Fruit fly (Drosophila melanogaster): ENCODE data around the gene CG4957.
A peak's percentile ranks its signal among the peaks of the same experiment; 100 is the strongest.

The CG4957 gene

DNA sequence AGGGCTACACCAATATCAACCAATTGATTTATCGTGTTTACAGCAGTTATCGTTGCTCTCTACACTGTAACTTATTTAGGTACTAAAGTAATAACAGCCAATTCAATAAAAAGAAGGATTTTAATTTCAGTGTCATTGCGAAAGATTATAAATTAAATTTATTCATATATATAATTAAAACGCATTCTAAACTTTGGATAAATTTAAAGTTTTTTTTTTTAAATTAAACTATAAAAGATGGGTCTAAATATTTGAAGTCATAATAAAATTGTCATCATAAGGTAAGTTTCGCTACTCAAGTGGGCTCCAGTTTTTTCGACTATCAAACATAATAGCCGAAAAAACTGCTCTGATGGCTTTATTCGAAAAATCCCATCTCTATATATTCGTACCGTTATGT lies 3.6 kb downstream of the CG4957 start, which contains the start of gene trk:
Gene trk, minus strand, starts transcription at position 101 of the 400 bp plus-strand sequence.
- no peak for TF ChIP-seq Hr38 (GFP tag; optimal IDR thresholded peaks at IDR 0.05)
- no peak for TF ChIP-seq Eip93F (GFP tag; optimal IDR thresholded peaks at IDR 0.05)
- no peak for TF ChIP-seq CG34406 (GFP tag; optimal IDR thresholded peaks at IDR 0.05)
- TF ChIP-seq CG6808 (GFP tag; optimal IDR thresholded peaks at IDR 0.05), result no peak
- TF ChIP-seq cyc (GFP tag; optimal IDR thresholded peaks at IDR 0.05), result no peak
- TF ChIP-seq CG8632 (GFP tag; optimal IDR thresholded peaks at IDR 0.05), result no peak
- TF ChIP-seq CG8319 (GFP tag; optimal IDR thresholded peaks at IDR 0.05), result no peak
- TF ChIP-seq CG11294 (GFP tag; IDR thresholded peaks at IDR 0.05), result no peak
- TF ChIP-seq CG15336 (GFP tag; IDR thresholded peaks at IDR 0.05), result no peak
- TF ChIP-seq CG9139 (GFP tag; optimal IDR thresholded peaks at IDR 0.05), result no peak
- no peak for TF ChIP-seq CG6276 (GFP tag; optimal IDR thresholded peaks at IDR 0.05)
- TF ChIP-seq ss (GFP tag; optimal IDR thresholded peaks at IDR 0.05), result no peak
- TF ChIP-seq CG31627 (GFP tag; optimal IDR thresholded peaks at IDR 0.05), result no peak
- TF ChIP-seq Eip78C (GFP tag), result no peak
- no peak for TF ChIP-seq Ets96B (tag; optimal IDR thresholded peaks at IDR 0.05)
- no peak for TF ChIP-seq spab (GFP tag; optimal IDR thresholded peaks at IDR 0.05)
- TF ChIP-seq topi (GFP tag; optimal IDR thresholded peaks at IDR 0.05), result no peak
- no peak for TF ChIP-seq svp (GFP tag)

DNA sequence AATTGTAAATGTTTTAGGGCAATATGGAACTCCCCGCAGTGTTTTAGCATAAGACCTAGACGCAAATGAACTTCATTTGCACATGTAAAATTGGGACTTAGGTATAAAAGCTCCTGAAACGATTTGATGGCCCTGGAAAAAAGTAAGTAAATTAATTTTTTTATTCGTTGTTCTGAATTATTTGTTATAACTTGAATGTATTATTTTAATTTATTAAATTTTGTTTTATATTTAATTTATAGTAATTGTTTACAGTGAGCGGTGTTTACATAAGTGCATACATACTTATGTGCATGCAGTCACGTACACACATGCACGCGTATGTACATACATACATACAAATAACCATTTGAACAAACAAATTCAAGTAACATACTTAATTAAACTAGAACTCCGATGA lies 7.8 kb downstream of the CG4957 start:
- TF ChIP-seq spab (GFP tag; optimal IDR thresholded peaks at IDR 0.05) (no peak), Ets96B (tag; optimal IDR thresholded peaks at IDR 0.05) (peak; percentile 69), salr (GFP tag; optimal IDR thresholded peaks at IDR 0.05) (no peak), CG34406 (GFP tag; optimal IDR thresholded peaks at IDR 0.05) (no peak), Hr38 (GFP tag; optimal IDR thresholded peaks at IDR 0.05) (no peak), CG3032 (tag; optimal IDR thresholded peaks at IDR 0.05) (peak; percentile 67), fd85E (GFP tag; optimal IDR thresholded peaks at IDR 0.05) (peak; percentile 5), CG15336 (GFP tag; IDR thresholded peaks at IDR 0.05) (peak; percentile 82), achi (GFP tag; optimal IDR thresholded peaks at IDR 0.05) (no peak), fd59A (GFP tag; optimal IDR thresholded peaks at IDR 0.05) (no peak), CG11294 (GFP tag; IDR thresholded peaks at IDR 0.05) (peak; percentile 42; the same call in 1 of the 2 replicates), CG10631 (GFP tag; optimal IDR thresholded peaks at IDR 0.05) (no peak), ss (GFP tag; optimal IDR thresholded peaks at IDR 0.05) (no peak), CG6163 (GFP tag; IDR thresholded peaks at IDR 0.05) (no peak), CG6792 (GFP tag; optimal IDR thresholded peaks at IDR 0.05) (peak; percentile 20), dac (GFP tag; optimal IDR thresholded peaks at IDR 0.05) (no peak), CG31627 (GFP tag; optimal IDR thresholded peaks at IDR 0.05) (no peak), CG7368 (GFP tag; optimal IDR thresholded peaks at IDR 0.05) (no peak), CG9139 (GFP tag; optimal IDR thresholded peaks at IDR 0.05) (no peak), CG8319 (GFP tag; optimal IDR thresholded peaks at IDR 0.05) (no peak), fkh (GFP tag; optimal IDR thresholded peaks at IDR 0.05) (peak; percentile 21), Eip75B (GFP tag; optimal IDR thresholded peaks at IDR 0.05) (no peak), Hr4 (GFP tag; optimal IDR thresholded peaks at IDR 0.05) (no peak), CG10669 (GFP tag; optimal IDR thresholded peaks at IDR 0.05) (no peak), eg (GFP tag; IDR thresholded peaks at IDR 0.05) (no peak; the same call in 2 of the 3 replicates), Sox102F (GFP tag; optimal IDR thresholded peaks at IDR 0.05) (no peak), acj6 (GFP tag; optimal IDR thresholded peaks at IDR 0.05) (peak; percentile 32), CG8119 (GFP tag; IDR thresholded peaks at IDR 0.05) (peak; percentile 70; the same call in 2 of the 3 replicates), dsx (GFP tag; optimal IDR thresholded peaks at IDR 0.05; ENCODE audit: poor library complexity, severe bottlenecking) (no peak), CG3919 (GFP tag; optimal IDR thresholded peaks at IDR 0.05) (no peak), Eip78C (GFP tag) (peak; percentile 84), svp (GFP tag) (no peak), pdm3 (GFP tag; optimal IDR thresholded peaks at IDR 0.05) (no peak), Sox14 (GFP tag; optimal IDR thresholded peaks at IDR 0.05) (no peak), Ets21C (GFP tag; optimal IDR thresholded peaks at IDR 0.05) (no peak), Met (GFP tag; optimal IDR thresholded peaks at IDR 0.05) (no peak), CG32006 (GFP tag; optimal IDR thresholded peaks at IDR 0.05) (no peak), vri (GFP tag; optimal IDR thresholded peaks at IDR 0.05) (no peak), Blimp-1 (GFP tag; optimal IDR thresholded peaks at IDR 0.05) (no peak), CG8632 (GFP tag; optimal IDR thresholded peaks at IDR 0.05) (peak; percentile 42), Lpt (GFP tag; optimal IDR thresholded peaks at IDR 0.05) (no peak), cyc (GFP tag; optimal IDR thresholded peaks at IDR 0.05) (no peak), net (GFP tag; optimal IDR thresholded peaks at IDR 0.05) (no peak), CG6854 (GFP tag; optimal IDR thresholded peaks at IDR 0.05) (peak; percentile 37)

Measured in whole organism, prepupa.